Worm (Caenorhabditis elegans): ENCODE results near the gene unc-22.

- TF ChIP-seq F44E2.7 (GFP tag; IDR thresholded peaks at IDR 0.05) (no peak), jun-1 (tag; optimal IDR thresholded peaks at IDR 0.05) (no peak), nhr-25 (tag; optimal IDR thresholded peaks at IDR 0.05; ENCODE audit: borderline replicate concordance, insufficient read depth) (no peak), ama-1 (optimal IDR thresholded peaks at IDR 0.05) (no peak), nhr-76 (tag; optimal IDR thresholded peaks at IDR 0.05) (no peak), ZK337.2 (GFP tag; IDR thresholded peaks at IDR 0.05) (no peak), fos-1 (tag; optimal IDR thresholded peaks at IDR 0.05) (no peak)
These were observed 26.1 kb upstream of the unc-22 start for ce11 chrIV:12036924-12037323.
